Fruit fly (Drosophila melanogaster) whole organism, pupa: ENCODE measurements around the gene CG46462.

ENCODE experiments used
- CG10348 ChIP-seq: fragments of 200-800 bp; sonication (Bioruptor generic); IDR thresholded peaks from 2 replicates; pipeline ENCODE4 v1.3.6; 2022; ENCODE audit warnings: missing biosample characterization, missing genetic modification characterization
- CG12605 ChIP-seq: fragments of 200-800 bp; sonication (Bioruptor generic); IDR thresholded peaks from 2 replicates; pipeline ENCODE4 v1.3.6; 2022; ENCODE audit warnings: missing biosample characterization, missing genetic modification characterization
- CG13204 ChIP-seq: fragments of 200-800 bp; sonication (Bioruptor generic); optimal IDR thresholded peaks from 2 replicates; lab custom pipeline; 2018; ENCODE audit warnings: missing biosample characterization, mild to moderate bottlenecking, missing genetic modification characterization, moderate library complexity
- CG14655 ChIP-seq: fragments of 200-800 bp; sonication (Bioruptor generic); optimal IDR thresholded peaks from 3 replicates; lab custom pipeline; 2017; ENCODE audit warnings: mild to moderate bottlenecking, missing biosample characterization, missing genetic modification reagents, missing genetic modification characterization
- CG15710 ChIP-seq: fragments of 200-800 bp; sonication (Bioruptor generic); optimal IDR thresholded peaks from 2 replicates; lab custom pipeline; 2018; ENCODE audit warnings: missing biosample characterization, mild to moderate bottlenecking, missing genetic modification characterization, moderate library complexity
- CG17806 ChIP-seq: fragments of 200-800 bp; sonication (Bioruptor generic); optimal IDR thresholded peaks from 2 replicates; lab custom pipeline; 2018; ENCODE audit warnings: missing biosample characterization, mild to moderate bottlenecking, missing genetic modification characterization, moderate library complexity
- CG32121 ChIP-seq: fragments of 200-800 bp; sonication (Bioruptor generic); IDR thresholded peaks from 2 replicates; pipeline ENCODE4 v1.3.6; 2022; ENCODE audit warnings: missing biosample characterization, missing genetic modification characterization
- CG34367 ChIP-seq: fragments of 200-800 bp; sonication (Bioruptor generic); optimal IDR thresholded peaks from 2 replicates; lab custom pipeline; 2018; ENCODE audit warnings: missing biosample characterization, mild to moderate bottlenecking, missing genetic modification characterization
- CG4496 ChIP-seq: fragments of 200-800 bp; sonication (Bioruptor generic); IDR thresholded peaks from 3 replicates; pipeline ENCODE4 v1.3.6; 2022; ENCODE audit warnings: missing biosample characterization, missing genetic modification characterization
- CG8159 ChIP-seq: fragments of 200-800 bp; sonication (Bioruptor generic); optimal IDR thresholded peaks from 3 replicates; lab custom pipeline; 2018; ENCODE audit warnings: missing biosample characterization, mild to moderate bottlenecking, missing genetic modification characterization, moderate library complexity
- CG8301 ChIP-seq: fragments of 200-800 bp; sonication (Bioruptor generic); optimal IDR thresholded peaks from 2 replicates; lab custom pipeline; 2018; ENCODE audit warnings: missing biosample characterization, mild to moderate bottlenecking, missing genetic modification characterization
- CG9948 ChIP-seq: fragments of 200-800 bp; sonication (Bioruptor generic); optimal IDR thresholded peaks from 2 replicates; lab custom pipeline; 2018; ENCODE audit warnings: missing biosample characterization, mild to moderate bottlenecking, missing genetic modification characterization, moderate library complexity
- D1 ChIP-seq: fragments of 200-800 bp; sonication (Bioruptor generic); optimal IDR thresholded peaks from 2 replicates; lab custom pipeline; 2018; ENCODE audit warnings: missing biosample characterization, mild to moderate bottlenecking, missing genetic modification characterization, moderate library complexity
- EcR ChIP-seq: fragments of 200-800 bp; sonication (Bioruptor generic); optimal IDR thresholded peaks from 3 replicates; lab custom pipeline; 2019; ENCODE audit warnings: missing biosample characterization, missing genetic modification characterization, mild to moderate bottlenecking, moderate library complexity, missing genetic modification reagents
- Ets98B ChIP-seq: fragments of 200-800 bp; sonication (Bioruptor generic); IDR thresholded peaks from 2 replicates; pipeline ENCODE4 v1.3.6; 2022; ENCODE audit warnings: missing biosample characterization, missing genetic modification characterization
- Pif1A ChIP-seq: fragments of 200-800 bp; sonication (Bioruptor generic); optimal IDR thresholded peaks from 3 replicates; lab custom pipeline; 2016; ENCODE audit warnings: missing biosample characterization, missing genetic modification characterization
- Pif1B ChIP-seq: fragments of 200-800 bp; sonication (Bioruptor generic); optimal IDR thresholded peaks from 3 replicates; lab custom pipeline; 2016; ENCODE audit warnings: missing biosample characterization, missing genetic modification characterization
- Snoo ChIP-seq: fragments of 200-800 bp; sonication (Bioruptor generic); optimal IDR thresholded peaks from 3 replicates; lab custom pipeline; 2017; ENCODE audit warnings: missing biosample characterization, mild to moderate bottlenecking, missing genetic modification characterization, inconsistent platforms
- fd96Ca ChIP-seq: fragments of 200-800 bp; sonication (Bioruptor generic); IDR thresholded peaks from 3 replicates; pipeline ENCODE4 v1.3.6; 2022; ENCODE audit warnings: missing biosample characterization, missing genetic modification characterization
- gl ChIP-seq: fragments of 200-800 bp; sonication (Bioruptor generic); optimal IDR thresholded peaks from 2 replicates; lab custom pipeline; 2018; ENCODE audit warnings: missing biosample characterization, mild to moderate bottlenecking, missing genetic modification characterization
- rn ChIP-seq: fragments of 200-800 bp; sonication (Bioruptor generic); IDR thresholded peaks from 2 replicates; pipeline ENCODE4 v1.3.6; 2022; ENCODE audit warnings: missing biosample characterization, missing genetic modification characterization

The CG46462 gene

dm6 chr3L:19903400-19903846 lies 28.1 kb upstream of the CG46462 start:
- no peak for TF ChIP-seq CG12605 (GFP tag; lab: Robert Waterston, UW)
- TF ChIP-seq CG17806 (tag; lab: Kevin White, UChicago), result no peak
- no peak for TF ChIP-seq CG9948 (tag; lab: Kevin White, UChicago)
- TF ChIP-seq EcR (GFP tag; lab: Kevin White, UChicago), result peak; percentile 1

- TF ChIP-seq CG13204 (peak; percentile 25), gl (tag; lab: Kevin White, UChicago) (no peak), CG14655 (GFP tag; lab: Kevin White, UChicago) (no peak), CG32121 (no peak), Ets98B (GFP tag; lab: Robert Waterston, UW) (no peak), CG8301 (no peak), EcR (GFP tag; lab: Kevin White, UChicago) (peak; percentile 36), CG8159 (tag; lab: Kevin White, UChicago) (no peak)
Observed at dm6 chr3L:19904411-19905135, 26.9 kb upstream of the CG46462 start.

- peak; percentile 41; the same call in 1 of the 3 replicates for TF ChIP-seq fd96Ca (GFP tag; lab: Robert Waterston, UW)
- TF ChIP-seq rn (GFP tag; lab: Robert Waterston, UW), result no peak
- TF ChIP-seq gl (tag; lab: Kevin White, UChicago), result no peak
- peak; percentile 11; the same call in 1 of the 2 replicates for TF ChIP-seq CG12605 (GFP tag; lab: Robert Waterston, UW)
- no peak for TF ChIP-seq CG32121
- TF ChIP-seq CG13204, result no peak
- TF ChIP-seq EcR (GFP tag; lab: Kevin White, UChicago), result no peak
- TF ChIP-seq Pif1A (GFP tag; lab: Kevin White, UChicago), result peak; percentile 28
- no peak for TF ChIP-seq Snoo (tag; lab: Kevin White, UChicago)
- TF ChIP-seq CG34367 (tag; lab: Kevin White, UChicago), result no peak
- no peak for TF ChIP-seq CG10348
- TF ChIP-seq CG15710 (tag; lab: Kevin White, UChicago), result peak; percentile 8
- no peak for TF ChIP-seq CG9948 (tag; lab: Kevin White, UChicago)
- TF ChIP-seq Pif1B (GFP tag; lab: Kevin White, UChicago), result peak; percentile 16
- peak; percentile 32 for TF ChIP-seq CG8159 (tag; lab: Kevin White, UChicago)
- no peak for TF ChIP-seq CG14655 (GFP tag; lab: Kevin White, UChicago)
- no peak for TF ChIP-seq CG17806 (tag; lab: Kevin White, UChicago)
- TF ChIP-seq CG8301, result no peak
- TF ChIP-seq D1 (tag; lab: Kevin White, UChicago), result no peak
- 0 out of 2 replicates have a peak, but pooled peaks have one; percentile 29 for TF ChIP-seq Ets98B (GFP tag; lab: Robert Waterston, UW)
- peak; percentile 65; the same call in 2 of the 3 replicates for TF ChIP-seq CG4496 (GFP tag; lab: Robert Waterston, UW)
Observed at dm6 chr3L:19905427-19905826, 26.1 kb upstream of the CG46462 start.

- TF ChIP-seq CG14655 (GFP tag; lab: Kevin White, UChicago), result no peak
- no peak for TF ChIP-seq rn (GFP tag; lab: Robert Waterston, UW)
- TF ChIP-seq gl (tag; lab: Kevin White, UChicago), result no peak
- 0 out of 2 replicates have a peak, but pooled peaks have one; percentile 36 for TF ChIP-seq CG12605 (GFP tag; lab: Robert Waterston, UW)
Observed at dm6 chr3L:19906148-19906752, 25.2 kb upstream of the CG46462 start.

dm6 chr3L:19906780-19907705 lies 24.4 kb upstream of the CG46462 start:
- no peak for TF ChIP-seq CG15710 (tag; lab: Kevin White, UChicago)
- no peak for TF ChIP-seq CG10348
- TF ChIP-seq CG9948 (tag; lab: Kevin White, UChicago), result no peak
- no peak for TF ChIP-seq fd96Ca (GFP tag; lab: Robert Waterston, UW)

dm6 chr3L:19907706-19908070 lies 23.8 kb upstream of the CG46462 start:
- TF ChIP-seq CG4496 (GFP tag; lab: Robert Waterston, UW) (peak; percentile 29; the same call in 1 of the 3 replicates), gl (tag; lab: Kevin White, UChicago) (no peak)
- TF ChIP-seq, all 21 proteins: peak for 1
